Worm (Caenorhabditis elegans) whole organism, early embryonic: ENCODE data around the gene F59B2.14.

Source experiments
- B0310.2 ChIP-seq: sonication (generic microtip); optimal IDR thresholded peaks from 2 replicates; lab custom pipeline; 2016; ENCODE audit warnings: mild to moderate bottlenecking, missing genetic modification characterization, missing compliant biosample characterization
- F13C5.2 ChIP-seq: sonication (generic microtip); optimal IDR thresholded peaks from 2 replicates; lab custom pipeline; 2017; ENCODE audit warnings: mild to moderate bottlenecking, missing genetic modification characterization, inconsistent platforms, missing compliant biosample characterization
- aly-1 ChIP-seq: sonication (generic microtip); optimal IDR thresholded peaks from 2 replicates; lab custom pipeline; 2016; ENCODE audit warnings: missing genetic modification characterization, missing compliant biosample characterization
- ama-1 ChIP-seq: fragments of 150-350 bp; optimal IDR thresholded peaks from 2 replicates; lab custom pipeline; 2014
- ceh-13 ChIP-seq: fragments of 200-800 bp; sonication (Bioruptor generic); optimal IDR thresholded peaks from 2 replicates; lab custom pipeline; 2018; ENCODE audit warnings: mild to moderate bottlenecking, missing genetic modification characterization, missing compliant biosample characterization
- ceh-36 ChIP-seq: sonication (generic microtip); optimal IDR thresholded peaks from 2 replicates; lab custom pipeline; 2016; ENCODE audit warnings: missing genetic modification characterization, inconsistent platforms, missing compliant biosample characterization
- ets-7 ChIP-seq: sonication (generic microtip); optimal IDR thresholded peaks from 2 replicates; lab custom pipeline; 2016; ENCODE audit warnings: missing genotype, missing genetic modification characterization, missing compliant biosample characterization
- flt-1 ChIP-seq: fragments of 200-800 bp; sonication (Bioruptor generic); IDR thresholded peaks from 2 replicates; pipeline ENCODE4 v1.3.6; 2022; ENCODE audit warnings: missing genetic modification characterization, missing compliant biosample characterization
- hmbx-1 ChIP-seq: sonication (generic microtip); optimal IDR thresholded peaks from 2 replicates; lab custom pipeline; 2016; ENCODE audit warnings: mild to moderate bottlenecking, missing genetic modification characterization, missing compliant biosample characterization
- hmg-4 ChIP-seq: fragments of 200-800 bp; sonication (Bioruptor generic); optimal IDR thresholded peaks from 2 replicates; lab custom pipeline; 2018; ENCODE audit warnings: mild to moderate bottlenecking, missing genetic modification characterization, missing compliant biosample characterization
- hnd-1 ChIP-seq: sonication (generic microtip); optimal IDR thresholded peaks from 2 replicates; lab custom pipeline; 2016; ENCODE audit warnings: missing genetic modification characterization, missing compliant biosample characterization
- pes-1 ChIP-seq: fragments of 200-800 bp; sonication (Bioruptor generic); IDR thresholded peaks from 2 replicates; pipeline ENCODE4 v1.3.6; 2022; ENCODE audit warnings: missing genetic modification reagents, missing genetic modification characterization, missing compliant biosample characterization
- scrt-1 ChIP-seq: fragments of 200-800 bp; sonication (Bioruptor generic); IDR thresholded peaks from 2 replicates; pipeline ENCODE4 v1.3.6; 2022; ENCODE audit warnings: missing genetic modification characterization, missing compliant biosample characterization
- sea-1 ChIP-seq: fragments of 200-800 bp; sonication (Bioruptor generic); conservative IDR thresholded peaks from 2 replicates; pipeline ENCODE4 v1.3.6; 2022; ENCODE audit warnings: missing genetic modification characterization, missing compliant biosample characterization
- tbx-11 ChIP-seq: fragments of 200-800 bp; sonication (Bioruptor generic); IDR thresholded peaks from 2 replicates; pipeline ENCODE4 v1.3.6; 2022; ENCODE audit warnings: missing genetic modification characterization, missing compliant biosample characterization
- tbx-37 ChIP-seq: fragments of 200-800 bp; sonication (Bioruptor generic); conservative IDR thresholded peaks from 2 replicates; pipeline ENCODE4 v1.3.6; 2022; ENCODE audit warnings: missing genetic modification reagents, missing genetic modification characterization, missing compliant biosample characterization
- tra-4 ChIP-seq: sonication (generic microtip); optimal IDR thresholded peaks from 2 replicates; lab custom pipeline; 2017; ENCODE audit warnings: missing genetic modification characterization, missing compliant biosample characterization

F59B2.14 gene

ce11 chrIII:9037658-9038057 lies 15.2 kb upstream of the F59B2.14 start, which contains the start of gene R107.9:
R107.9 (plus strand) TSS chrIII:9037958.
- no peak for TF ChIP-seq pes-1 (GFP tag; lab: Robert Waterston, UW)
- TF ChIP-seq tbx-37 (GFP tag; lab: Robert Waterston, UW), result no peak
- no peak for TF ChIP-seq hmbx-1 (tag; lab: Kevin White, UChicago)
- TF ChIP-seq scrt-1 (GFP tag; lab: Robert Waterston, UW), result no peak
- TF ChIP-seq F13C5.2 (tag; lab: Kevin White, UChicago), result no peak
- no peak for TF ChIP-seq sea-1 (GFP tag; lab: Robert Waterston, UW)
- TF ChIP-seq aly-1 (tag; lab: Kevin White, UChicago), result no peak
- no peak for TF ChIP-seq B0310.2 (tag; lab: Kevin White, UChicago)
- no peak for TF ChIP-seq hnd-1 (tag; lab: Kevin White, UChicago)
- TF ChIP-seq hmg-4 (GFP tag; lab: Kevin White, UChicago), result no peak
- TF ChIP-seq tra-4, result no peak
- no peak for TF ChIP-seq ama-1 (lab: Kevin White, UChicago)
- TF ChIP-seq ets-7 (tag; lab: Kevin White, UChicago), result no peak
- no peak for TF ChIP-seq ceh-13
- no peak for TF ChIP-seq tbx-11 (GFP tag; lab: Robert Waterston, UW)
- TF ChIP-seq ceh-36 (tag; lab: Kevin White, UChicago), result no peak
- TF ChIP-seq flt-1 (GFP tag; lab: Robert Waterston, UW), result no peak

ce11 chrIII:9035037-9035436 lies 12.6 kb upstream of the F59B2.14 start:
- TF ChIP-seq aly-1 (tag; lab: Kevin White, UChicago) (no peak), F13C5.2 (tag; lab: Kevin White, UChicago) (no peak), ceh-13 (no peak), hmg-4 (GFP tag; lab: Kevin White, UChicago) (no peak), tbx-11 (GFP tag; lab: Robert Waterston, UW) (no peak), hnd-1 (tag; lab: Kevin White, UChicago) (no peak), B0310.2 (tag; lab: Kevin White, UChicago) (no peak), scrt-1 (GFP tag; lab: Robert Waterston, UW) (no peak), sea-1 (GFP tag; lab: Robert Waterston, UW) (no peak), tbx-37 (GFP tag; lab: Robert Waterston, UW) (no peak)

DNA sequence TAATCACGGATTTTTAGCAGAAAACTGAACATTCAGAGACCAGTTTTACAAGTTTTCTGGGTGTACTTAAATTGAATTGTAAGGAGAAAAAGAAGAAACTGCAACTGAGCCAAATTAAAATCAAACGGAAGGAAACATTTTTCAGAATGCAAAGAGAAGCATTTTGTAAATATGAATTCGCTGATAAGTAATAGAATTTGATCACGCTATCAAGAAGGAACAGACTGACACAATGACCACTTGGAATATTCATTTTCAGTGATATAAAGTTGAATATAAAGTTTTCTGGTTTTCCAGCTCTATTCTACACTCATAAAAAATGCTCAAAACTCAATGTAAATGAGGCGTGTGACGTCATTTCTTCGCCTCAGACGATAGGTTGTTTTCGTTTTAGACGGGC lies 11.7 kb upstream of the F59B2.14 start:
- TF ChIP-seq ets-7 (tag; lab: Kevin White, UChicago), result no peak
- no peak for TF ChIP-seq ceh-36 (tag; lab: Kevin White, UChicago)
- TF ChIP-seq tbx-37 (GFP tag; lab: Robert Waterston, UW), result no peak
- no peak for TF ChIP-seq flt-1 (GFP tag; lab: Robert Waterston, UW)
- TF ChIP-seq pes-1 (GFP tag; lab: Robert Waterston, UW), result no peak
- TF ChIP-seq scrt-1 (GFP tag; lab: Robert Waterston, UW), result no peak
- no peak for TF ChIP-seq hnd-1 (tag; lab: Kevin White, UChicago)
- no peak for TF ChIP-seq tra-4
- no peak for TF ChIP-seq sea-1 (GFP tag; lab: Robert Waterston, UW)
- no peak for TF ChIP-seq hmg-4 (GFP tag; lab: Kevin White, UChicago)
- no peak for TF ChIP-seq tbx-11 (GFP tag; lab: Robert Waterston, UW)
- TF ChIP-seq F13C5.2 (tag; lab: Kevin White, UChicago), result no peak
- TF ChIP-seq ceh-13, result no peak
- no peak for TF ChIP-seq ama-1 (lab: Kevin White, UChicago)
- no peak for TF ChIP-seq aly-1 (tag; lab: Kevin White, UChicago)
- no peak for TF ChIP-seq B0310.2 (tag; lab: Kevin White, UChicago)
- TF ChIP-seq hmbx-1 (tag; lab: Kevin White, UChicago), result no peak

ce11 chrIII:9030818-9031217 lies 8.4 kb upstream of the F59B2.14 start:
- no peak for TF ChIP-seq ets-7 (tag; lab: Kevin White, UChicago)
- TF ChIP-seq scrt-1 (GFP tag; lab: Robert Waterston, UW), result no peak
- TF ChIP-seq hnd-1 (tag; lab: Kevin White, UChicago), result no peak
- no peak for TF ChIP-seq tbx-37 (GFP tag; lab: Robert Waterston, UW)
- no peak for TF ChIP-seq sea-1 (GFP tag; lab: Robert Waterston, UW)
- no peak for TF ChIP-seq F13C5.2 (tag; lab: Kevin White, UChicago)
- TF ChIP-seq B0310.2 (tag; lab: Kevin White, UChicago), result no peak
- TF ChIP-seq aly-1 (tag; lab: Kevin White, UChicago), result no peak
- no peak for TF ChIP-seq ama-1 (lab: Kevin White, UChicago)
- TF ChIP-seq tra-4, result no peak
- no peak for TF ChIP-seq tbx-11 (GFP tag; lab: Robert Waterston, UW)
- no peak for TF ChIP-seq pes-1 (GFP tag; lab: Robert Waterston, UW)
- no peak for TF ChIP-seq flt-1 (GFP tag; lab: Robert Waterston, UW)
- no peak for TF ChIP-seq ceh-36 (tag; lab: Kevin White, UChicago)

DNA sequence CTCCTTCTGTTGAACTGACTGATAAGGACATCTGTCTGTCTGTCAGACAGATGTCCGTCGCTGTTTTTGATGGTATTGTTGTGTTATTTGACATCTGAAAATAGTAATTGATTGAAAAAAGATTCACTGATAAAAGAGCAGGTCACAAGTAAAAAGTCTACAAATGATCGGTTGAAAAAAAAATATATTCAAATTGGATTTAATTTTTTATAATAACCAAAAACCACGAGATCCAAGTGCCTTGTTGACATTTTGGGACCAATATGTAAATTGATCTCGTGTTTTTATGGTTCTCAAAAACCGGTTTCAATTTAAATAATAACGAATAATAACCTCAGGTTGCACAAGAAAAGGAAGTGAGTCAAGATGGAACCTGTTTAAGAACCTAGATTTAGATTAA lies 4.5 kb upstream of the F59B2.14 start, which contains the start of gene F59B2.13:
Gene F59B2.13 (minus strand): TSS at position 101 of the 400 bp plus-strand sequence.
- TF ChIP-seq ama-1 (lab: Kevin White, UChicago), result no peak

DNA sequence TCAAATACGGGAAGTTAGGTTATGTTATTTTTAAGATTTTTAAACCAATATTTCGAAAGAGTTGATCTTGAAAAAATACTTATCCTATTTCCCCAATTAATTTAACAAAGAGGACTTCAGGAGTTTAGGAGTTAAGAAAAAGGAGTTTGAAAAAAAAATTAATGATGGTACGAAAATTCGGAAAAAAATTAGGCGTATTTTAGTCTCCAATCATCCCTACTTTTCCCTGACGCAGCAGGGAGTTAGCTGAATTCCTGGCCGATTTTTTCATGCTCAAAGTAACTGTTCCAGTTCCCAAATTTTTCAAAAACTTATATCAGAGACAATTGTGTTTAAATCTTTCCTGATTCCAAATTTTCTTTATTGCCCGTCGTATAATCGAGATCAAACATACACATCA lies 1.2 kb upstream of the F59B2.14 start:
- TF ChIP-seq hmbx-1 (tag; lab: Kevin White, UChicago) (no peak), ama-1 (lab: Kevin White, UChicago) (no peak), ceh-36 (tag; lab: Kevin White, UChicago) (no peak), tbx-11 (GFP tag; lab: Robert Waterston, UW) (no peak), B0310.2 (tag; lab: Kevin White, UChicago) (no peak), pes-1 (GFP tag; lab: Robert Waterston, UW) (no peak), aly-1 (tag; lab: Kevin White, UChicago) (no peak), ceh-13 (no peak), flt-1 (GFP tag; lab: Robert Waterston, UW) (no peak), sea-1 (GFP tag; lab: Robert Waterston, UW) (no peak), F13C5.2 (tag; lab: Kevin White, UChicago) (no peak), hmg-4 (GFP tag; lab: Kevin White, UChicago) (no peak), hnd-1 (tag; lab: Kevin White, UChicago) (no peak), scrt-1 (GFP tag; lab: Robert Waterston, UW) (no peak), tbx-37 (GFP tag; lab: Robert Waterston, UW) (no peak), tra-4 (no peak), ets-7 (tag; lab: Kevin White, UChicago) (no peak)
